Fruit fly (Drosophila melanogaster): ENCODE results near the gene fd96Ca.

fd96Ca gene

dm6 chr3R:25066856-25067255 lies 15.6 kb upstream of the fd96Ca start:
- TF ChIP-seq CG11617 (GFP tag; optimal IDR thresholded peaks at IDR 0.05), result no peak
- no peak for TF ChIP-seq Hr96 (GFP tag; optimal IDR thresholded peaks at IDR 0.05)
- TF ChIP-seq CG7101 (tag; optimal IDR thresholded peaks at IDR 0.05), result no peak
- no peak for TF ChIP-seq ovo (GFP tag; optimal IDR thresholded peaks at IDR 0.05)
- no peak for TF ChIP-seq Crg-1 (GFP tag; optimal IDR thresholded peaks at IDR 0.05)
- TF ChIP-seq CG12768 (GFP tag; optimal IDR thresholded peaks at IDR 0.05), result no peak
- no peak for TF ChIP-seq CG14711 (tag; optimal IDR thresholded peaks at IDR 0.05)
- no peak for TF ChIP-seq bab1 (GFP tag; optimal IDR thresholded peaks at IDR 0.05)
- no peak for TF ChIP-seq CG1620 (GFP tag; optimal IDR thresholded peaks at IDR 0.05)
- TF ChIP-seq Clk (GFP tag; optimal IDR thresholded peaks at IDR 0.05), result no peak
- no peak for TF ChIP-seq cnc (optimal IDR thresholded peaks at IDR 0.05)
- no peak for TF ChIP-seq cic (GFP tag; optimal IDR thresholded peaks at IDR 0.05)
- no peak for TF ChIP-seq CG33017 (tag; optimal IDR thresholded peaks at IDR 0.05)
- no peak for TF ChIP-seq Mnt (GFP tag; optimal IDR thresholded peaks at IDR 0.05)
- TF ChIP-seq kay (GFP tag; ENCODE audit: borderline replicate concordance), result no peak
- TF ChIP-seq tj (GFP tag; optimal IDR thresholded peaks at IDR 0.05), result no peak
- TF ChIP-seq pad (GFP tag; optimal IDR thresholded peaks at IDR 0.05), result no peak

- peak; percentile 54 for TF ChIP-seq CG7045 (GFP tag; optimal IDR thresholded peaks at IDR 0.05)
- peak; percentile 88 for TF ChIP-seq toe (GFP tag; optimal IDR thresholded peaks at IDR 0.05)
- TF ChIP-seq tj (GFP tag; optimal IDR thresholded peaks at IDR 0.05), result peak; percentile 56
- TF ChIP-seq Mnt (GFP tag; optimal IDR thresholded peaks at IDR 0.05), result peak; percentile 82
- TF ChIP-seq CG14711 (tag; optimal IDR thresholded peaks at IDR 0.05), result peak; percentile 69
- TF ChIP-seq CG5204 (GFP tag; optimal IDR thresholded peaks at IDR 0.05), result no peak
- peak; percentile 51 for TF ChIP-seq Clk (GFP tag; optimal IDR thresholded peaks at IDR 0.05)
- no peak for TF ChIP-seq cic (GFP tag; optimal IDR thresholded peaks at IDR 0.05)
- TF ChIP-seq CG33017 (tag; optimal IDR thresholded peaks at IDR 0.05), result peak; percentile 48
- peak; percentile 84 for TF ChIP-seq bab1 (GFP tag; optimal IDR thresholded peaks at IDR 0.05)
- peak; percentile 88 for TF ChIP-seq CG1620 (GFP tag; optimal IDR thresholded peaks at IDR 0.05)
- TF ChIP-seq kay (GFP tag; ENCODE audit: borderline replicate concordance), result no peak
- peak; percentile 45 for TF ChIP-seq Crg-1 (GFP tag; optimal IDR thresholded peaks at IDR 0.05)
- peak; percentile 77 for TF ChIP-seq CG11617 (GFP tag; optimal IDR thresholded peaks at IDR 0.05)
- TF ChIP-seq Hr96 (GFP tag; optimal IDR thresholded peaks at IDR 0.05), result no peak
- TF ChIP-seq pad (GFP tag; optimal IDR thresholded peaks at IDR 0.05), result peak; percentile 46
- TF ChIP-seq CG7101 (tag; optimal IDR thresholded peaks at IDR 0.05), result peak; percentile 76
- TF ChIP-seq cnc (optimal IDR thresholded peaks at IDR 0.05), result no peak
- peak; percentile 33 for TF ChIP-seq CG12768 (GFP tag; optimal IDR thresholded peaks at IDR 0.05)
- peak; percentile 45 for TF ChIP-seq ovo (GFP tag; optimal IDR thresholded peaks at IDR 0.05)
Measured at dm6 chr3R:25069569-25069968, 12.9 kb upstream of the fd96Ca start, which contains the start of the genes Stt3B and CG11839. TSS of gene Stt3B (minus strand) at chr3R:25069637. TSS of gene CG11839 (plus strand) at chr3R:25069927.

- no peak for TF ChIP-seq CG12768 (GFP tag; optimal IDR thresholded peaks at IDR 0.05)
- no peak for TF ChIP-seq Hr96 (GFP tag; optimal IDR thresholded peaks at IDR 0.05)
Measured at dm6 chr3R:25070871-25071270, 11.6 kb upstream of the fd96Ca start, which contains the start of gene CG11836. TSS of gene CG11836 (plus strand) at chr3R:25071126.

- TF ChIP-seq CG7101 (tag; optimal IDR thresholded peaks at IDR 0.05), result peak; percentile 59
- no peak for TF ChIP-seq CG7045 (GFP tag; optimal IDR thresholded peaks at IDR 0.05)
- TF ChIP-seq CG33017 (tag; optimal IDR thresholded peaks at IDR 0.05), result no peak
- TF ChIP-seq Mnt (GFP tag; optimal IDR thresholded peaks at IDR 0.05), result peak; percentile 96
- peak; percentile 30 for TF ChIP-seq toe (GFP tag; optimal IDR thresholded peaks at IDR 0.05)
- no peak for TF ChIP-seq cic (GFP tag; optimal IDR thresholded peaks at IDR 0.05)
- TF ChIP-seq CG14711 (tag; optimal IDR thresholded peaks at IDR 0.05), result peak; percentile 59
- no peak for TF ChIP-seq pad (GFP tag; optimal IDR thresholded peaks at IDR 0.05)
- TF ChIP-seq CG11617 (GFP tag; optimal IDR thresholded peaks at IDR 0.05), result peak; percentile 12
- peak; percentile 9 for TF ChIP-seq CG12768 (GFP tag; optimal IDR thresholded peaks at IDR 0.05)
Measured at dm6 chr3R:25074558-25074964, 7.9 kb upstream of the fd96Ca start, which contains the start of the genes shams and CG11920. TSS of gene shams (minus strand) at chr3R:25074607. TSS of gene CG11920 (plus strand) at chr3R:25074877.

dm6 chr3R:25077280-25077820 lies 5.1 kb upstream of the fd96Ca start:
- TF ChIP-seq CG1620 (GFP tag; optimal IDR thresholded peaks at IDR 0.05) (no peak), CG7101 (tag; optimal IDR thresholded peaks at IDR 0.05) (no peak), Mnt (GFP tag; optimal IDR thresholded peaks at IDR 0.05) (no peak), bab1 (GFP tag; optimal IDR thresholded peaks at IDR 0.05) (no peak), CG33017 (tag; optimal IDR thresholded peaks at IDR 0.05) (no peak), toe (GFP tag; optimal IDR thresholded peaks at IDR 0.05) (no peak), Hr96 (GFP tag; optimal IDR thresholded peaks at IDR 0.05) (no peak), tj (GFP tag; optimal IDR thresholded peaks at IDR 0.05) (no peak)

- TF ChIP-seq CG11617 (GFP tag; optimal IDR thresholded peaks at IDR 0.05) (no peak), CG7101 (tag; optimal IDR thresholded peaks at IDR 0.05) (no peak), Crg-1 (GFP tag; optimal IDR thresholded peaks at IDR 0.05) (no peak), CG14711 (tag; optimal IDR thresholded peaks at IDR 0.05) (no peak), CG33017 (tag; optimal IDR thresholded peaks at IDR 0.05) (no peak), ovo (GFP tag; optimal IDR thresholded peaks at IDR 0.05) (no peak), kay (GFP tag; ENCODE audit: borderline replicate concordance) (no peak), CG1620 (GFP tag; optimal IDR thresholded peaks at IDR 0.05) (no peak), pad (GFP tag; optimal IDR thresholded peaks at IDR 0.05) (no peak), bab1 (GFP tag; optimal IDR thresholded peaks at IDR 0.05) (no peak), cic (GFP tag; optimal IDR thresholded peaks at IDR 0.05) (no peak), CG7045 (GFP tag; optimal IDR thresholded peaks at IDR 0.05) (no peak), CG12768 (GFP tag; optimal IDR thresholded peaks at IDR 0.05) (no peak)
Measured at dm6 chr3R:25078665-25079064, 3.8 kb upstream of the fd96Ca start.
